Worm (Caenorhabditis elegans): Measurements from ENCODE around the gene D2045.8.

Gene D2045.8

ce11 chrIII:10463653-10464052 is 18.4 kb upstream of the D2045.8 start (continued):
- no peak for TF ChIP-seq sox-4 (tag; optimal IDR thresholded peaks at IDR 0.05)
- TF ChIP-seq mep-1 (tag; optimal IDR thresholded peaks at IDR 0.05): peak; percentile 55
- TF ChIP-seq tbx-2 (tag; optimal IDR thresholded peaks at IDR 0.05): no peak
- TF ChIP-seq ceh-63 (GFP tag; optimal IDR thresholded peaks at IDR 0.05): no peak
- no peak for TF ChIP-seq fkh-4 (tag; optimal IDR thresholded peaks at IDR 0.05; ENCODE audit: borderline replicate concordance)
- peak in 1 of 2 experiments; percentile 43 for TF ChIP-seq lsy-2 (tag; optimal IDR thresholded peaks at IDR 0.05)
- TF ChIP-seq egl-27 (tag; optimal IDR thresholded peaks at IDR 0.05): no peak
- TF ChIP-seq nhr-71 (tag; optimal IDR thresholded peaks at IDR 0.05): peak; percentile 28
- TF ChIP-seq nhr-237 (tag; optimal IDR thresholded peaks at IDR 0.05): no peak
- no peak for TF ChIP-seq ceh-82 (tag; optimal IDR thresholded peaks at IDR 0.05)
- TF ChIP-seq unc-98 (GFP tag; IDR thresholded peaks at IDR 0.05): no peak
- no peak for TF ChIP-seq ceh-88 (GFP tag; IDR thresholded peaks at IDR 0.05)
- peak; percentile 32 for TF ChIP-seq rnt-1 (tag; optimal IDR thresholded peaks at IDR 0.05)
- no peak for TF ChIP-seq lin-15B (tag; optimal IDR thresholded peaks at IDR 0.05)
- no peak for TF ChIP-seq nhr-11 (tag; optimal IDR thresholded peaks at IDR 0.05)
- no peak for TF ChIP-seq efl-3 (GFP tag; optimal IDR thresholded peaks at IDR 0.05)
- TF ChIP-seq blmp-1 (tag; optimal IDR thresholded peaks at IDR 0.05): peak; percentile 91
- TF ChIP-seq dpl-1 (GFP tag; optimal IDR thresholded peaks at IDR 0.05): peak in 1 of 3 experiments; percentile 23
- TF ChIP-seq zag-1 (tag; optimal IDR thresholded peaks at IDR 0.05): no peak
- TF ChIP-seq lin-39 (tag; optimal IDR thresholded peaks at IDR 0.05): no peak
- TF ChIP-seq unc-30 (tag; optimal IDR thresholded peaks at IDR 0.05): no peak
- peak; percentile 60 for TF ChIP-seq snu-23 (GFP tag; optimal IDR thresholded peaks at IDR 0.05)

ce11 chrIII:10464455-10464854 is 17.6 kb upstream of the D2045.8 start:
- TF ChIP-seq nhr-12 (tag; optimal IDR thresholded peaks at IDR 0.05) (no peak), nhr-71 (tag; optimal IDR thresholded peaks at IDR 0.05) (no peak), unc-130 (tag; optimal IDR thresholded peaks at IDR 0.05) (no peak), lin-13 (GFP tag; optimal IDR thresholded peaks at IDR 0.05) (no peak), ceh-63 (GFP tag; optimal IDR thresholded peaks at IDR 0.05) (no peak), nhr-237 (tag; optimal IDR thresholded peaks at IDR 0.05) (no peak), nhr-47 (tag; optimal IDR thresholded peaks at IDR 0.05) (no peak), ets-5 (GFP tag; IDR thresholded peaks at IDR 0.05) (no peak), lin-14 (GFP tag; optimal IDR thresholded peaks at IDR 0.05) (no peak), ztf-4 (tag; optimal IDR thresholded peaks at IDR 0.05) (no peak), elt-3 (tag; optimal IDR thresholded peaks at IDR 0.05) (no peak), lsy-2 (tag; optimal IDR thresholded peaks at IDR 0.05) (no peak), C16A3.4 (tag; optimal IDR thresholded peaks at IDR 0.05) (no peak), snpc-4 (tag; optimal IDR thresholded peaks at IDR 0.05) (no peak), egl-27 (tag; optimal IDR thresholded peaks at IDR 0.05) (no peak), ceh-82 (tag; optimal IDR thresholded peaks at IDR 0.05) (no peak), nhr-84 (tag; optimal IDR thresholded peaks at IDR 0.05) (no peak), fkh-8 (tag; optimal IDR thresholded peaks at IDR 0.05) (no peak)

DNA sequence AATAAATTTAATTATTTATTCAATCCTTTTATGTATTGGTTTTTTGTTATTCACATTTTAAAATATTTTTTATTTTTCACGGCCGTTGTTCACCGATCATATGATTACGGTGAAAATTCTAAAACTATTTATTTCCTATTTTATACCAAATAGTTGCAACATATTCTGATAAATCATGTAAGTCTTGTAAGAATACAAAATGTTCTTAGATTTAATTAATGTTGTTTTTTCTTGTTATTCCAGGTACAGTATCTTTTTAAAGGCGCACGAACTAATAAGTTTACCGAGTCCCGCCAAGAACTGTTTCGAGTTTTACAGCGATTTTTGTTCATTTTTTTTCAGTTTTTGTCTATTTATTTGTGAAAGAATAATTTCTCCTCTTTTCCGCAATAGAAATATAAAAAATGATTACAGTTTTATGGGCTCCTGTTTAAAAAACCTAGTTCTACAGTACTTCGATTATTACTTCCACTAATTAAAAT is 12.5 kb upstream of the D2045.8 start, which contains the start of gene D2045.5:
D2045.5 (minus strand) TSS at position 51 of the 482 bp plus-strand sequence.
- TF ChIP-seq unc-62 (GFP tag; optimal IDR thresholded peaks at IDR 0.05) (no peak), mep-1 (tag; optimal IDR thresholded peaks at IDR 0.05) (no peak), unc-86 (tag; optimal IDR thresholded peaks at IDR 0.05) (no peak)

- TF ChIP-seq skn-1 (tag; optimal IDR thresholded peaks at IDR 0.05) (peak; percentile 98), fkh-8 (tag; optimal IDR thresholded peaks at IDR 0.05) (no peak), F16B12.6 (tag; optimal IDR thresholded peaks at IDR 0.05) (no peak), mep-1 (tag; optimal IDR thresholded peaks at IDR 0.05) (no peak), ceh-63 (GFP tag; optimal IDR thresholded peaks at IDR 0.05) (no peak), efl-1 (optimal IDR thresholded peaks at IDR 0.05) (peak in 1 of 2 experiments; percentile 20), efl-1 (GFP tag; optimal IDR thresholded peaks at IDR 0.05 in 1 of 2) (peak; percentile 18 to 78), pag-3 (tag; optimal IDR thresholded peaks at IDR 0.05; ENCODE audit: borderline replicate concordance, insufficient read depth) (no peak), dpl-1 (GFP tag; optimal IDR thresholded peaks at IDR 0.05) (peak in 1 of 3 experiments; percentile 43), nhr-85 (tag) (no peak), lin-35 (GFP tag; optimal IDR thresholded peaks at IDR 0.05) (peak in 1 of 2 experiments; percentile 50), blmp-1 (tag; optimal IDR thresholded peaks at IDR 0.05) (peak; percentile 1), lsy-2 (tag; optimal IDR thresholded peaks at IDR 0.05) (peak in 1 of 2 experiments; percentile 39)
Observed at ce11 chrIII:10470927-10471326, 11.2 kb upstream of the D2045.8 start, which contains the start of gene cul-1. TSS of gene cul-1 (plus strand) at chrIII:10471237.
